Fruit fly (Drosophila melanogaster) Kc167 (cell line): Measurements from ENCODE around the gene sofe.
A peak's percentile ranks its signal among the peaks of the same experiment; 100 is the strongest.

Source experiments
- Myc ChIP-seq: fragments of >200 bp; optimal IDR thresholded peaks from 2 replicates; lab custom pipeline; 2017; ENCODE audit warnings: missing external identifiers
- Sin3A ChIP-seq: fragments of >200 bp; optimal IDR thresholded peaks from 2 replicates; lab custom pipeline; 2018; ENCODE audit warnings: missing external identifiers
- h ChIP-seq: fragments of >200 bp; optimal IDR thresholded peaks from 3 replicates; lab custom pipeline; 2018; ENCODE audit warnings: missing external identifiers
- insv ChIP-seq: fragments of >200 bp; optimal IDR thresholded peaks from 3 replicates; lab custom pipeline; 2018; ENCODE audit warnings: missing external identifiers
- psq ChIP-seq: fragments of >200 bp; optimal IDR thresholded peaks from 2 replicates; lab custom pipeline; 2017; ENCODE audit warnings: missing external identifiers
- ttk ChIP-seq: sonication (Bioruptor generic); optimal IDR thresholded peaks from 2 replicates; lab custom pipeline; 2017; ENCODE audit warnings: missing external identifiers

sofe gene

DNA sequence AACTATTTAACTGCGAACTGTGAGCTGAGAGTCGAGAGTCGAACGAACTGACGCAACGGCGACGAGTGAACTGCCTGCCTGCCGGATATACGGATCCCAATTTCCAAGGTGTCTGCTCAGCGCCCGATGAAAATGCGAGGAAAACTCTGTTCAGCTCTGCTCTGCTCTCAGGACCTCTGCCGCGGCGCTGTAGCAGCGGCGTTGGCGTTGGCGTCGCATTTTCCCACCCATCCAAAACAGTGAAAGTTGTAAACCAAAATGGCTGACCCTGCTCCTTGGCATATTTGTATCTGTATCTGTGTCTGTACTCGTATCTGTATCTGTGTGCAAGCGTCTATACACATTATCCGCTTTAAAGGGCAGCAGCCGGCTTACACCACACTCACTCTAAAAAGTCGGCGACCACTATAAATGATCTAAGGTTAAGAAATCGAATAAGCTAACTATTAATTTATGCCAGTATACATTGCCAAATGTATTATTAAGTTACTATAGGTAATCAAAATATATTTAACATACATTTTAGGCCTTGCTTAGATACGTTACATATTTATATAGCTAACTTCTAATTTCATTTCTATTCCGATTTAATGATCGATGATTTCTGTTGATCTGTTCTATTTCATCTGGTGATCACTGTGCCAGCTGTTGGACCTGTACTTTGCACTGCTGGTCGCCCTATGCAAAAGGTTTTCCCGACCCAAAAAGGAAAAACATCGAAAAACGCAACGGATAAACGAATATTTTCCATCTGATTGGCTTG, 34.4 kb downstream of the sofe start:
- TF ChIP-seq Sin3A (lab: Kevin White, UChicago) (no peak), ttk (lab: Kevin White, UChicago) (no peak), h (lab: Kevin White, UChicago) (no peak), psq (no peak), insv (lab: Kevin White, UChicago) (no peak), Myc (lab: Kevin White, UChicago) (no peak)

DNA sequence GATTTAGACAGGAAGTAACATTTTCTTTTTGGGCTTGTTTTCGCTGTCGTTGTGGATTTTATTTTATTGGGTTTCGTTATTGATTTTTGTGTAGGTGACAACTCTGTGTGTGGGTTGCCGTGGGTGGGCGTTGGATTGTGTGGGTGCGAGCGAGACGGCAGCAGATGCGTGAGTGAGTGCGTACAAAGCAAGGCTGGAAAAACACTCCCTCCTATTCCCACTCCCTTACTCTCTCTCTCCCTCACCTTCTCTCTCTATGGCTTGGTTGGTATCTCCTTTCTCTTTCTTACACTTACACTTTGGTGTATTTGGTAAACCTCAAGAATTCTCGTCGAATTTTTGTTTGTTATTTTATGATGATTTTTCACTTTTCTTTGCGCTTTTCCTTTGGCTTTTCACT, 35.1 kb downstream of the sofe start:
- TF ChIP-seq Myc (lab: Kevin White, UChicago), result no peak
- no peak for TF ChIP-seq insv (lab: Kevin White, UChicago)
- no peak for TF ChIP-seq Sin3A (lab: Kevin White, UChicago)
- TF ChIP-seq psq, result no peak
- TF ChIP-seq ttk (lab: Kevin White, UChicago), result no peak
- TF ChIP-seq h (lab: Kevin White, UChicago), result no peak

DNA sequence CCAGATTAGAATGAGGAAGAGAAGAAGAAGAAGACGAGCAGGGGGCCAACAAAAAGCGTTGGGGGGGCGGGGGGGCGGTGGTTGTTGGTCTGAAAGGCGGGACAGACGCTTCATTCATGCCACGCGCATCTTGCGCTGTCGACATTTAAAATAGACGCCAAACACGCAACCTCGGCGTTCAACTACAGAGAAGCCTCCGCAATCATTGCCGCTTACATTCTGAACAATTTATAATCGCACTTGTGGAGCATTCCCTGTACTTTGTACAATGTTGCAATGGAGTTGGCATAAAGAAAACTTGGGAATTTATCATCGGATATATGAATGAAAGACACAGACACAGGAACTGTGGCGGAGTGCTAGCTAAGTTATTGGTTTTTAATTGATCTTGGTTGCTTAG, 36.5 kb downstream of the sofe start:
- TF ChIP-seq insv (lab: Kevin White, UChicago) (no peak), Sin3A (lab: Kevin White, UChicago) (no peak), psq (no peak), ttk (lab: Kevin White, UChicago) (no peak), h (lab: Kevin White, UChicago) (no peak), Myc (lab: Kevin White, UChicago) (no peak)

DNA sequence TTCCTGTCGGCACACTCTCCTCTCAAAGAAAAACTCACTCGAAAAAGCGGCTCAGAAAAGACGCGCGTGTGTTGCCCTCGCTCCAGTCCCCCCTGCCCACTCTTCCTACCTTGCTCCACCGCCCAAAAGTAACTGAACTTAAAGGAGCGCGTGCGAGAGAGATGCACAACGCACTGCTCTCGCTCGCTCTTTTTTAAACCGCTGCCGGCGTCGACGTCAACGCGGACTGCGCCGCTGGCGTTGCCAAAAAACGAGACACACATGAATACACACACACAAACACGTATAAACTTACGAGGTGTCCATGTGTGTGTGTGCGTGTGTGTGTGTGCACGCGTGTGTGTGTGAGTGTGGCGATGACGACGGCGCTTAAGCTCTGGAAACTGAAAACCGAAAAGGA, 40.4 kb downstream of the sofe start:
- TF ChIP-seq h (lab: Kevin White, UChicago) (no peak), ttk (lab: Kevin White, UChicago) (no peak), psq (no peak), insv (lab: Kevin White, UChicago) (no peak), Myc (lab: Kevin White, UChicago) (no peak), Sin3A (lab: Kevin White, UChicago) (no peak)

DNA sequence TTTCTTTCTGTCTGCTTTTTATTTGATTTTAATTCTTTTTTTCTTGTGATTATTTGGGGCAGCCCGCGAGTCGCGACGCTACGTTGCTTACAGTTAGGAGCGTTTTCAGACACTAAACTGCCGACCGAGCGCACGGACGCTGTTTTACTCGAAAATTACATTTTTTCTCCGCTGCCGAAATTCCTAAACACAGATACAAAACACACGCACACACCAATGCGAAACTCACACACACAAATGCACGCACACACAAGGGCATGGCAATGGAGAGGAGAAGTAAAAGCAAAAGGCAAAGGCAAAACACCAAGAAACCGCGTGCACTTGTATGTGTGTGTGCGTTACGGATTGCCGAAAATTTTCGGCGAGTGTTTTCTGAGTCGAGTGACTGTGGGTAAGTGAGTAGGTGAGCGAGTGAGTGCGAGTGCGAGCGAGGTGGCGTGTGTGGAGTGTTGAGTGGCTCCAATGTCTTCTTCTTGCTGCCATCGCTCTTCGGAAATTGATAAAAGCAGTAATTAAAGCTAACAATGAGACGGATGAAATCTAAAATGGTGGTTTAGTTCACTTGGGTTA, 41.6 kb downstream of the sofe start:
- TF ChIP-seq ttk (lab: Kevin White, UChicago) (no peak), Sin3A (lab: Kevin White, UChicago) (no peak), psq (peak; percentile 41)

DNA sequence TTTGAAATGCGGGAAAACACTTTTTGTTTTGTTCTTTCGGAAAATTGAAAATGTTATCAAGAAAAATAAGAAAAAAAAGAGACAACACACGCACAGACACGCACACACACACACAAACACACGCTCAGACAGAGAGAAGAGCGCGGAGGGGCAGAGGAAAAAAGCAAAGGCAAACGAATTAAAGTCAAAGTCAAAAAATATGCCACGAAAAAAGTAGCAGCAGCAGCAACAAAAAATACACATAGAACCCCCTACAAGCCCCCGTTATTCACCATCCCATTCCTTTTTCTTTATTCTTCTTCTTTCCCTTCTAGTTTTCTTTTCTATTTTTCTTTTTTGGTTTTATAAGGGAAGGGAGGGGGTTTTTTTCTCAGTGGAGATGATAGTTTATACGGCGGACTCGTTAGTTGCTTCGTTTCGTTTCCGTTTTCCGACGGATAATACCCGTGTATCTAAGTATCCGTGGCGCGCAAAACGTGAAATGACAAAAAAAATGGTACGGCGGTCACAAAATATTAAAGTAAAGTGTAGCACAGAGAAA, 42.3 kb downstream of the sofe start:
- TF ChIP-seq psq (no peak), h (lab: Kevin White, UChicago) (no peak), ttk (lab: Kevin White, UChicago) (no peak), Myc (lab: Kevin White, UChicago) (no peak), Sin3A (lab: Kevin White, UChicago) (no peak), insv (lab: Kevin White, UChicago) (no peak)

DNA sequence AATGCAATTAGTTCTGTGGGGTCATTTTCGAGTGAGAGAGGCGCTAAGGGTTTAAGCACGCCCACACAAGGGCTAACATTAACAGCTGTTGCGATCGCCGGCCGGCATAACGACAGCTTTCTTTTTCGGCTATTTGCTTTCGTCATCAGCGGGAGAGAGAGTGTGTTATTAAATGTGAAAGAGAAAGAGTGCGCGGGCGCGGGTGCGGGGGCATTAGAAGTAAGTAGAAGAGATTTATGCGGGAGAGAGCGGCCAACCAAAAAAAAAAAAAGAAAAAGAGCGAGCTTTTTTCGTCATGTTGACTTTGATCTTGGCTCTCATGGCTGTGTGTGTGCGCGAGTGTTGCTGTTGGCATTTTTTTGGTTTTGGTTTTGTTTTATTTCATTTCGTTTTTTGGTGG, 43.1 kb downstream of the sofe start:
- TF ChIP-seq Myc (lab: Kevin White, UChicago) (no peak), insv (lab: Kevin White, UChicago) (no peak), Sin3A (lab: Kevin White, UChicago) (no peak), h (lab: Kevin White, UChicago) (no peak), ttk (lab: Kevin White, UChicago) (no peak), psq (no peak)

DNA sequence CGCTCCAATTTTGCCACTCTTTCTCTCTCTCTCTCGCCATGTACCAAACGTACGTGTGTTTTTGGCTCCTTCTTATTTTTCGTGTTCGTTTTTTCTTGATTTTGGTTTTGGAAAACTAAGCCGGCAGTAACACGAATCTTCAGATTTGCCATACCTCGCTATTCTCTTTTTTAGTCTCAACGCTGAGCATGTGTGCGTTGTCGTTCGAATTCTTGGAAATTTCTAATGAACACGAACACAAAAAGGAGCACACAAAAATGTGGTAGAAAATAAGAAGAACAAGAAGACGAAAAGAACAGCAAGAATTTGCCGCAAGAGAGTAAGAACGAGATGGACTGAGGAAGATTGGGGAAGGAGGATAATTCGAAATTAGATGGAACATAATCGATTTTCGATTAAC, 48.5 kb downstream of the sofe start:
- TF ChIP-seq h (lab: Kevin White, UChicago) (no peak), insv (lab: Kevin White, UChicago) (no peak), ttk (lab: Kevin White, UChicago) (no peak), Myc (lab: Kevin White, UChicago) (no peak), Sin3A (lab: Kevin White, UChicago) (no peak), psq (no peak)

DNA sequence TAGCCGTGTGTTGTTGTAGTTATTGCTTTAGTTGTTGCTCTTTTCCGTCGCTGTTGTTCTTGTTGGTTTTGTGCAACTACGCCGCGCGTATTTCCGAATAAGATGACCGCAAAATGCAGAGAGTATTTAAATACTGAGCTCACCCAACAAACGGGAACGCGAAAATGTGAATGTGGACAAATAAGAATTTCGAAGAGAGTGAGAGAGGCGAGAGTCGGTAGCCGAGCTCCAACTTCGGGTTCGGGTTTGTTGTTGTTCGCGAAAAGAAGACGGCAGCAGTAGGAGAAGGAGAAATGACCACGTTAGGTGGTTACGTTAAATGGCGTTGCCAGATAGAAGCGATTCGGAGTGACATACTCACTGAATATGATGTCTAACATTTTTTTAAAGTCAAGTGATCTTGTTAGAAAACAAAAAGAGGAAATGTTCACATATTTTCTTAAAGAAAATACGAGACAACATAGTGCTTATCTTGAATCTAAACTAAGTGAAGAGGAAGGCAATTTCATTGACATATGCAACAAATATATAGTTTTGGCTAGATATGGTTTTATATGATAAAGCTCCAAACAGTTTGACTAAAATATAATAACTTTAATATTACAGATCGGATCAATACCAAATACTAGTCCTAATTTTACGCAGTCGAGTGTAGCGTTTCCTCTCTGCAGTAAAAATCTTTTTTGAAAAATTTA, 50.3 kb downstream of the sofe start:
- TF ChIP-seq Myc (lab: Kevin White, UChicago) (no peak), psq (no peak), ttk (lab: Kevin White, UChicago) (no peak), h (lab: Kevin White, UChicago) (no peak), insv (lab: Kevin White, UChicago) (no peak), Sin3A (lab: Kevin White, UChicago) (no peak)

DNA sequence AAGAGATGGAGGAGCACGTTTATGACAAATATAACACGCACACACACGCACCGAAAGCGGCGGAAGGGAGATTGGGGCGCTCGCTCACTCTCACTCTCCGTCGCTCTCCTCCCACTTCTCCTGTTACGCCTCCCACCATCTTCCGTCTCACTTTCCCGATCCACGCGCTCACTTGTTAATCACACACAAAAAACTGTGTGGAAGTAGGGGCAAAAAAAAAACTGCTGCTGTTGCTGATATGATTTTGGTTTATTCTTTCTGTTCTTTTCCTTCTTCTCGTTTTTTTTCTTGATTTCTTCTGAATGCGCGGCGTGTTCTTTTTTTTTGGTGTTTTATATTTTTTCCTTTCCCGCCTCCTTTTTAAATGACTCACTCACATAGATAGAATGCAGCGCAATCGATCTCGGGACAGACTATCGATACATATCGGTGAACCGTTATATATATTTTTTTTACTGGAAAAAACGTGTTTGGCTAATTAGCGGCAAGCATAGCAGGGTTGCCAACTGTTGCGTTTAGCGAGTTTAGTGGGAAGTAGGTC, 51.5 kb downstream of the sofe start:
- no peak for TF ChIP-seq Myc (lab: Kevin White, UChicago)
- TF ChIP-seq psq, result no peak
- no peak for TF ChIP-seq insv (lab: Kevin White, UChicago)
- no peak for TF ChIP-seq h (lab: Kevin White, UChicago)
- TF ChIP-seq ttk (lab: Kevin White, UChicago), result no peak
